Worm (Caenorhabditis elegans): ENCODE measurements around the gene M106.7.
"Not testable (repeated sequence)": the region's sequence is repeated elsewhere in the genome, so short reads cannot be mapped to it uniquely, and the experiment has no call there.

The M106.7 gene

ce11 chrII:10857077-10857476 is at the start of gene M106.7:
Gene M106.7 (minus strand): TSS chrII:10857177.
- TF ChIP-seq unc-62 (GFP tag; optimal IDR thresholded peaks at IDR 0.05), result no peak

- not testable (repeated sequence) for TF ChIP-seq unc-62 (GFP tag; optimal IDR thresholded peaks at IDR 0.05)
Observed at ce11 chrII:10904379-10904778, 47.4 kb upstream of the M106.7 start, which contains the start of gene sra-12. Gene sra-12 (minus strand): TSS chrII:10904479.

ce11 chrII:10902104-10902503 is 45.1 kb upstream of the M106.7 start, which contains the start of gene gly-1:
Gene gly-1 (minus strand): TSS chrII:10902204.
- TF ChIP-seq unc-62 (GFP tag; optimal IDR thresholded peaks at IDR 0.05), result no peak

- TF ChIP-seq unc-62 (GFP tag; optimal IDR thresholded peaks at IDR 0.05), result no peak
Observed at ce11 chrII:10898998-10899397, 42.0 kb upstream of the M106.7 start.

ce11 chrII:10895959-10896358 is 39.0 kb upstream of the M106.7 start:
- no peak for TF ChIP-seq unc-62 (GFP tag; optimal IDR thresholded peaks at IDR 0.05)

ce11 chrII:10894996-10895395 is 38.0 kb upstream of the M106.7 start, which contains the start of gene sra-10:
Gene sra-10 (minus strand): TSS chrII:10895096.
- no peak for TF ChIP-seq unc-62 (GFP tag; optimal IDR thresholded peaks at IDR 0.05)

ce11 chrII:10888979-10889378 is 32.0 kb upstream of the M106.7 start, which contains the start of gene ptr-8:
Gene ptr-8 (plus strand): TSS chrII:10889279.
- TF ChIP-seq unc-62 (GFP tag; optimal IDR thresholded peaks at IDR 0.05), result no peak

- TF ChIP-seq unc-62 (GFP tag; optimal IDR thresholded peaks at IDR 0.05), result no peak
Observed at ce11 chrII:10887097-10887496, 30.1 kb upstream of the M106.7 start.

ce11 chrII:10885868-10886514 is 29.0 kb upstream of the M106.7 start, which contains the start of gene F44F4.3:
Gene F44F4.3 (minus strand): TSS chrII:10885918.
- no peak for TF ChIP-seq unc-62 (GFP tag; optimal IDR thresholded peaks at IDR 0.05)

- no peak for TF ChIP-seq unc-62 (GFP tag; optimal IDR thresholded peaks at IDR 0.05)
Observed at ce11 chrII:10885250-10885649, 28.3 kb upstream of the M106.7 start.

ce11 chrII:10884396-10884795 is 27.4 kb upstream of the M106.7 start, which contains the start of gene egg-3:
Gene egg-3 (minus strand): TSS chrII:10884441.
- no peak for TF ChIP-seq unc-62 (GFP tag; optimal IDR thresholded peaks at IDR 0.05)

ce11 chrII:10880625-10881024 is 23.6 kb upstream of the M106.7 start, which contains the start of gene lurp-1:
Gene lurp-1 (plus strand): TSS chrII:10880925.
- TF ChIP-seq unc-62 (GFP tag; optimal IDR thresholded peaks at IDR 0.05), result no peak

ce11 chrII:10873631-10874030 is 16.7 kb upstream of the M106.7 start, which contains the start of gene orc-2:
Gene orc-2 (plus strand): TSS chrII:10873931.
- no peak for TF ChIP-seq unc-62 (GFP tag; optimal IDR thresholded peaks at IDR 0.05)

ce11 chrII:10872541-10872940 is 15.6 kb upstream of the M106.7 start, which contains the start of the genes cyn-4 and copz-1:
Gene cyn-4 (minus strand): TSS chrII:10872611.
Gene copz-1 (plus strand): TSS chrII:10872879.
- no peak for TF ChIP-seq unc-62 (GFP tag; optimal IDR thresholded peaks at IDR 0.05)

ce11 chrII:10870698-10871097 is 13.7 kb upstream of the M106.7 start:
- TF ChIP-seq unc-62 (GFP tag; optimal IDR thresholded peaks at IDR 0.05), result no peak

- no peak for TF ChIP-seq unc-62 (GFP tag; optimal IDR thresholded peaks at IDR 0.05)
Observed at ce11 chrII:10868670-10869246, 11.8 kb upstream of the M106.7 start, which contains the start of the genes gmps-1 and cap-2. Gene gmps-1 (minus strand): TSS chrII:10868720. Gene cap-2 (plus strand): TSS chrII:10869196.

ce11 chrII:10867219-10867618 is 10.2 kb upstream of the M106.7 start:
- TF ChIP-seq unc-62 (GFP tag; optimal IDR thresholded peaks at IDR 0.05), result no peak
